Worm (Caenorhabditis elegans): ENCODE data around the gene T19C4.5.

The T19C4.5 gene

DNA sequence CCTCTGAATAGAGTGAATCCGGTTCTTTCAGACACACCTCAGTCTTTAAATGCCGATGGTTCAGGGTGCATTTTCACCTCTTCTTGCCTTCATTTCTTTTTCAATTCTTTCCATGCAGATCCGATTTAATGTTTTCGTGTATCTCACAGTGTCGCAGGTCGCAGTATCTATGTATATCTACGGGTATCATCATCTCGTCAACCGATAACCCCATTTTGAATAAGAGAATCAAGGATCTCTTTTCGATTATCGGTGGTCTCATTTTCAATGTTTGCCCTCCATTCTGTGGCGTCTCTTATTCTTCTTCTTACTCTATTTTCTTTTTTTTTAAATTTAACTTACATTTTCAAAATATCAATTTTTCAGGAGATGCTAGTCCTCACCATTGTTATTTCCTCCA is 48.9 kb downstream of the T19C4.5 start, which contains the start of gene T19B10.2:
TSS of gene T19B10.2 (plus strand) at position 367 of the 400 bp plus-strand sequence.
- peak; percentile 87 for TF ChIP-seq elt-1 (tag; optimal IDR thresholded peaks at IDR 0.05)
- TF ChIP-seq fos-1 (tag; optimal IDR thresholded peaks at IDR 0.05) = no peak

DNA sequence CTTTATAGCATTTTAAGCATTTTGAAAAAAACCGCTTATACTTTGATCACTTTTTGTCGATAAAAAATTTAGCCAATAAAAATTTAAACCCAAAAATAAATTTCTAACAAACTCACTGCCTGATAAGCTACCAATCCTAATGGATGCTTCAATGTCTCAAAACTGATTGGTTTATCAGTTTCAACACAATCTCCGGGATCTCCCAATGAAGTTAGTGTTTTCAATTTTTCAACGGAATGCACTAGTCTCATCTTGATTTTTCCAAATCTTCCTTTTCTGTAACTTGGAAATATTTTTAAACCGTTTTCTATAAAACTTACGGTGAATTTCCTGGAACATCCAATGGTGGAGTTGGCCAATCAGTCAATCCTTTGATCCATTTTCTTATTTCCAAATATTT is 51.7 kb downstream of the T19C4.5 start:
- TF ChIP-seq ztf-11 (tag; optimal IDR thresholded peaks at IDR 0.05) (no peak), sma-3 (GFP tag; optimal IDR thresholded peaks at IDR 0.05) (no peak), fos-1 (tag; optimal IDR thresholded peaks at IDR 0.05) (no peak), egl-27 (tag; optimal IDR thresholded peaks at IDR 0.05) (no peak), lin-13 (GFP tag; optimal IDR thresholded peaks at IDR 0.05) (no peak), mbf-1 (tag; optimal IDR thresholded peaks at IDR 0.05) (no peak), skn-1 (tag; optimal IDR thresholded peaks at IDR 0.05) (no peak), sma-9 (GFP tag; optimal IDR thresholded peaks at IDR 0.05) (no peak), sma-9 (tag; optimal IDR thresholded peaks at IDR 0.05) (no peak), elt-1 (tag; optimal IDR thresholded peaks at IDR 0.05) (no peak), alr-1 (tag; optimal IDR thresholded peaks at IDR 0.05) (no peak), ztf-1 (GFP tag; conservative IDR thresholded peaks at IDR 0.05) (no peak), nhr-129 (tag; optimal IDR thresholded peaks at IDR 0.05) (no peak), nhr-25 (tag; optimal IDR thresholded peaks at IDR 0.05) (no peak), ama-1 (optimal IDR thresholded peaks at IDR 0.05) (no peak)
